Worm (Caenorhabditis elegans) whole organism, midembryonic: ENCODE measurements around the gene mab-3.

ENCODE experiments used
- T22C8.4 ChIP-seq: fragments of 200-800 bp; sonication (Bioruptor generic); IDR thresholded peaks from 2 replicates; pipeline ENCODE4 v1.3.6; 2022; ENCODE audit warnings: missing genetic modification characterization, missing compliant biosample characterization
- cog-1 ChIP-seq: sonication (generic microtip); optimal IDR thresholded peaks from 2 replicates; lab custom pipeline; 2016; ENCODE audit warnings: missing genetic modification characterization, missing compliant biosample characterization
- flt-1 ChIP-seq: fragments of 200-800 bp; sonication (Bioruptor generic); IDR thresholded peaks from 2 replicates; pipeline ENCODE4 v1.3.6; 2022; ENCODE audit warnings: missing genetic modification characterization, missing compliant biosample characterization
- ztf-23 ChIP-seq: fragments of 200-800 bp; sonication (Bioruptor generic); IDR thresholded peaks from 2 replicates; pipeline ENCODE4 v1.3.6; 2022; ENCODE audit warnings: missing genetic modification reagents, missing genetic modification characterization, missing compliant biosample characterization

DNA sequence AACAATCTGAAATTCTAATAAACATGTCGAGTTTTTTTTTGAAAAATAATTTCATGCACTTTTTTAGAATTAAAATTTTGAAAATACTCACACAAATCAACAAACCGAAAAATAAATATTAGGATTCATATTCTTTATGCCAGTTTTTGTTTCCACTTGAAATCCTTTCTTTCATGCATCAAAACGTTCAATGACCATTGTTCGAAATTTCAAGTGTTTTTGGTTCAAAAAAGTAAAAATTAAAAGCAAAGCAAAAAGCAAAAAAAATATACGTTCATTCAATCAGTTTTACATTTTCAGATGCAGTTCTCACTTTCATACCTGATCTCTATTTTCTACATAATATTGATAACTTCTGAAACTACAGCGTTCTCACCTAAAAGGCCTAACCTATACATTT is 21.8 kb downstream of the mab-3 start, which contains the start of gene ZK1321.1:
- TF ChIP-seq ztf-23 (GFP tag; lab: Robert Waterston, UW) (no peak), flt-1 (GFP tag; lab: Robert Waterston, UW) (no peak), cog-1 (tag; lab: Kevin White, UChicago) (no peak), T22C8.4 (GFP tag; lab: Robert Waterston, UW) (no peak)
